Worm (Caenorhabditis elegans) whole organism, late embryonic: ENCODE results near the gene spr-2.

Experiments used
- ama-1 ChIP-seq: fragments of 150-350 bp; optimal IDR thresholded peaks from 2 replicates; lab custom pipeline; 2014
- ceh-6 ChIP-seq: fragments of 200-800 bp; sonication (Bioruptor generic); optimal IDR thresholded peaks from 2 replicates; lab custom pipeline; 2018; ENCODE audit warnings: mild to moderate bottlenecking, missing genetic modification characterization, missing compliant biosample characterization
- eyg-1 ChIP-seq: sonication (generic microtip); optimal IDR thresholded peaks from 2 replicates; lab custom pipeline; 2016; ENCODE audit warnings: missing genotype, missing genetic modification characterization, missing compliant biosample characterization
- fkh-6 ChIP-seq: sonication (generic microtip); optimal IDR thresholded peaks from 2 replicates; lab custom pipeline; 2016; ENCODE audit warnings: missing genetic modification characterization, missing compliant biosample characterization
- gmeb-2 ChIP-seq: sonication (generic microtip); optimal IDR thresholded peaks from 2 replicates; lab custom pipeline; 2016; ENCODE audit warnings: missing genetic modification characterization, inconsistent platforms, missing compliant biosample characterization
- nhr-11 ChIP-seq: fragments of 150-350 bp; optimal IDR thresholded peaks from 2 replicates; lab custom pipeline; 2014; ENCODE audit warnings: missing biosample characterization, missing genetic modification characterization
- pag-3 ChIP-seq: sonication (generic microtip); optimal IDR thresholded peaks from 2 replicates; lab custom pipeline; 2016; ENCODE audit warnings: missing compliant biosample characterization, missing genetic modification characterization, borderline replicate concordance
- tbx-7 ChIP-seq: sonication (generic microtip); optimal IDR thresholded peaks from 2 replicates; lab custom pipeline; 2016; ENCODE audit warnings: missing genotype, missing genetic modification characterization, missing compliant biosample characterization

ce11 chrIV:8906743-8907142 lies 15.5 kb downstream of the spr-2 start, which contains the start of gene C27B7.7:
- no peak for TF ChIP-seq nhr-11 (tag; lab: Kevin White, UChicago)
- no peak for TF ChIP-seq ceh-6
- TF ChIP-seq eyg-1 (tag; lab: Kevin White, UChicago) = no peak
- TF ChIP-seq ama-1 (lab: Kevin White, UChicago) = no peak
- no peak for TF ChIP-seq tbx-7 (tag; lab: Kevin White, UChicago)
- TF ChIP-seq gmeb-2 = no peak
- no peak for TF ChIP-seq pag-3 (tag; lab: Kevin White, UChicago)
- TF ChIP-seq fkh-6 = no peak
